Worm (Caenorhabditis elegans): ENCODE results near the gene F09E5.12.

The F09E5.12 gene

ce11 chrII:5333729-5334255 is 36.7 kb downstream of the F09E5.12 start:
- TF ChIP-seq elt-1 (tag; optimal IDR thresholded peaks at IDR 0.05; ENCODE audit: borderline replicate concordance, insufficient read depth) = no peak
- no peak for TF ChIP-seq mab-5 (tag; optimal IDR thresholded peaks at IDR 0.05)
- no peak for TF ChIP-seq M03D4.4 (tag; optimal IDR thresholded peaks at IDR 0.05)

- no peak for TF ChIP-seq unc-62 (GFP tag; optimal IDR thresholded peaks at IDR 0.05)
- TF ChIP-seq ztf-11 (tag; optimal IDR thresholded peaks at IDR 0.05) = no peak
- no peak for TF ChIP-seq bed-3 (GFP tag; optimal IDR thresholded peaks at IDR 0.05)
- TF ChIP-seq nhr-76 (tag; optimal IDR thresholded peaks at IDR 0.05) = no peak
- TF ChIP-seq pha-4 (tag; optimal IDR thresholded peaks at IDR 0.05) = no peak
- TF ChIP-seq cnd-1 (tag; optimal IDR thresholded peaks at IDR 0.05) = no peak
- no peak for TF ChIP-seq ceh-83 (GFP tag; optimal IDR thresholded peaks at IDR 0.05)
- no peak for TF ChIP-seq sem-2 (GFP tag; optimal IDR thresholded peaks at IDR 0.05)
- no peak for TF ChIP-seq mep-1 (tag; optimal IDR thresholded peaks at IDR 0.05)
Observed at ce11 chrII:5332345-5333124, 38.0 kb downstream of the F09E5.12 start.

- TF ChIP-seq blmp-1 (tag; optimal IDR thresholded peaks at IDR 0.05) = no peak
- TF ChIP-seq ceh-43 (GFP tag; optimal IDR thresholded peaks at IDR 0.05) = no peak
- TF ChIP-seq pha-4 (tag; optimal IDR thresholded peaks at IDR 0.05) = no peak
- no peak for TF ChIP-seq unc-120 (tag; optimal IDR thresholded peaks at IDR 0.05; ENCODE audit: poor library complexity, severe bottlenecking)
- no peak for TF ChIP-seq nhr-28 (tag; optimal IDR thresholded peaks at IDR 0.05)
- no peak for TF ChIP-seq drap-1 (GFP tag; optimal IDR thresholded peaks at IDR 0.05)
Observed at ce11 chrII:5331677-5332303, 38.8 kb downstream of the F09E5.12 start.

ce11 chrII:5330206-5330686 is 40.3 kb downstream of the F09E5.12 start:
- TF ChIP-seq nhr-237 (tag; optimal IDR thresholded peaks at IDR 0.05) (peak; percentile 68), unc-62 (GFP tag; optimal IDR thresholded peaks at IDR 0.05) (peak; percentile 92), ces-1 (GFP tag; optimal IDR thresholded peaks at IDR 0.05) (peak; percentile 52), mep-1 (tag; optimal IDR thresholded peaks at IDR 0.05) (peak; percentile 6), ztf-11 (tag; optimal IDR thresholded peaks at IDR 0.05) (no peak), sem-2 (GFP tag; optimal IDR thresholded peaks at IDR 0.05) (no peak), sptf-1 (tag; optimal IDR thresholded peaks at IDR 0.05) (no peak), pha-4 (tag; optimal IDR thresholded peaks at IDR 0.05) (peak; percentile 24), zip-8 (tag; optimal IDR thresholded peaks at IDR 0.05) (no peak), mls-2 (tag; optimal IDR thresholded peaks at IDR 0.05) (no peak), ham-2 (GFP tag; optimal IDR thresholded peaks at IDR 0.05) (no peak), ceh-39 (tag; optimal IDR thresholded peaks at IDR 0.05) (peak; percentile 22), lin-32 (GFP tag; optimal IDR thresholded peaks at IDR 0.05) (no peak), blmp-1 (tag; optimal IDR thresholded peaks at IDR 0.05) (no peak), cnd-1 (tag; optimal IDR thresholded peaks at IDR 0.05) (no peak), nhr-2 (tag; optimal IDR thresholded peaks at IDR 0.05) (peak; percentile 22)

- TF ChIP-seq M03D4.4 (tag; optimal IDR thresholded peaks at IDR 0.05) (no peak), elt-1 (tag; optimal IDR thresholded peaks at IDR 0.05; ENCODE audit: borderline replicate concordance, insufficient read depth) (peak; percentile 31)
Observed at ce11 chrII:5328912-5329311, 41.6 kb downstream of the F09E5.12 start.

ce11 chrII:5326891-5327290 is 43.6 kb downstream of the F09E5.12 start:
- no peak for TF ChIP-seq unc-120 (tag; optimal IDR thresholded peaks at IDR 0.05; ENCODE audit: poor library complexity, severe bottlenecking)
